Fruit fly (Drosophila melanogaster): ENCODE data around the gene spd-2.

- TF ChIP-seq lz (GFP tag; optimal IDR thresholded peaks at IDR 0.05) = no peak
- TF ChIP-seq CG31627 (GFP tag; optimal IDR thresholded peaks at IDR 0.05) = no peak
- no peak for TF ChIP-seq CG1621 (tag; optimal IDR thresholded peaks at IDR 0.05)
- TF ChIP-seq CG11294 (GFP tag; IDR thresholded peaks at IDR 0.05) = no peak
- TF ChIP-seq Sox14 (GFP tag; optimal IDR thresholded peaks at IDR 0.05) = no peak
- no peak for TF ChIP-seq CG4318 (GFP tag; optimal IDR thresholded peaks at IDR 0.05)
- TF ChIP-seq Sox102F (GFP tag; optimal IDR thresholded peaks at IDR 0.05) = no peak
Measured at dm6 chr3L:16571014-16571738, 23.6 kb downstream of the spd-2 start.
